Fruit fly (Drosophila melanogaster) whole organism, embryonic: Measurements from ENCODE around the gene CG31459.

ENCODE experiments used
- Ada2b ChIP-seq: fragments of 200-800 bp; sonication (Bioruptor generic); IDR thresholded peaks from 2 replicates; pipeline ENCODE4 v1.3.6; 2022; ENCODE audit warnings: missing biosample characterization, missing genetic modification characterization
- Bgb ChIP-seq: fragments of 200-800 bp; sonication (Bioruptor generic); IDR thresholded peaks from 2 replicates; pipeline ENCODE4 v1.3.6; 2022; ENCODE audit warnings: missing biosample characterization, missing genetic modification characterization; ENCODE audit not compliant: partially characterized antibody
- CG10209 ChIP-seq: fragments of 200-800 bp; sonication (Bioruptor generic); optimal IDR thresholded peaks from 3 replicates; lab custom pipeline; 2017; ENCODE audit warnings: missing biosample characterization, mild to moderate bottlenecking, missing genetic modification characterization, missing genetic modification reagents
- CG12236 ChIP-seq: fragments of 200-800 bp; sonication (Bioruptor generic); optimal IDR thresholded peaks from 2 replicates; lab custom pipeline; 2016; ENCODE audit warnings: missing biosample characterization, missing genetic modification characterization
- CG13424 ChIP-seq: fragments of 200-800 bp; sonication (Bioruptor generic); optimal IDR thresholded peaks from 2 replicates; lab custom pipeline; 2019; ENCODE audit warnings: missing biosample characterization, mild to moderate bottlenecking, missing genetic modification characterization, moderate library complexity
- CG14441 ChIP-seq: fragments of 200-800 bp; sonication (Bioruptor generic); IDR thresholded peaks from 2 replicates; pipeline ENCODE4 v1.3.6; 2022; ENCODE audit warnings: missing biosample characterization, missing genetic modification characterization
- CG17186 ChIP-seq: fragments of 200-800 bp; sonication (Bioruptor generic); optimal IDR thresholded peaks from 3 replicates; lab custom pipeline; 2017; ENCODE audit warnings: missing biosample characterization, missing genetic modification reagents, missing genetic modification characterization
- CG17385 ChIP-seq: fragments of 200-800 bp; sonication (Bioruptor generic); optimal IDR thresholded peaks from 3 replicates; lab custom pipeline; 2018; ENCODE audit warnings: missing biosample characterization, mild to moderate bottlenecking, missing genetic modification characterization
- CG17802 ChIP-seq: fragments of 200-800 bp; sonication (Bioruptor generic); optimal IDR thresholded peaks from 2 replicates; lab custom pipeline; 2018; ENCODE audit warnings: missing biosample characterization, mild to moderate bottlenecking, missing genetic modification characterization, moderate library complexity
- CG2199 ChIP-seq: fragments of 200-800 bp; sonication (Bioruptor generic); IDR thresholded peaks from 3 replicates; pipeline ENCODE4 v1.3.6; 2022; ENCODE audit warnings: missing biosample characterization, missing genetic modification characterization
- CG30020 ChIP-seq: fragments of 200-800 bp; optimal IDR thresholded peaks from 2 replicates; lab custom pipeline; 2019; ENCODE audit warnings: missing biosample characterization, mild to moderate bottlenecking, missing genetic modification characterization, moderate library complexity
- CG30403 ChIP-seq: fragments of 200-800 bp; sonication (Bioruptor generic); optimal IDR thresholded peaks from 3 replicates; lab custom pipeline; 2016; ENCODE audit warnings: missing biosample characterization, missing genetic modification characterization
- CG34376 ChIP-seq: fragments of 200-800 bp; sonication (Bioruptor generic); optimal IDR thresholded peaks from 2 replicates; lab custom pipeline; 2018; ENCODE audit warnings: missing biosample characterization, mild to moderate bottlenecking, missing genetic modification characterization
- CG6765 ChIP-seq: fragments of 200-800 bp; sonication (Bioruptor generic); optimal IDR thresholded peaks from 3 replicates; lab custom pipeline; 2017; ENCODE audit warnings: missing biosample characterization, mild to moderate bottlenecking, missing genetic modification characterization
- CG6791 ChIP-seq: fragments of 200-800 bp; sonication (Bioruptor generic); IDR thresholded peaks from 3 replicates; pipeline ENCODE4 v1.3.6; 2022; ENCODE audit warnings: missing biosample characterization, missing genetic modification characterization; ENCODE audit not compliant: partially characterized antibody
- CG7987 ChIP-seq: fragments of 200-800 bp; sonication (Bioruptor generic); optimal IDR thresholded peaks from 2 replicates; lab custom pipeline; 2018; ENCODE audit warnings: missing biosample characterization, mild to moderate bottlenecking, missing genetic modification characterization, moderate library complexity
- CG9437 ChIP-seq: fragments of 200-800 bp; sonication (Bioruptor generic); optimal IDR thresholded peaks from 2 replicates; lab custom pipeline; 2018; ENCODE audit warnings: missing biosample characterization, mild to moderate bottlenecking, missing genetic modification characterization
- CTCF ChIP-seq: fragments of 200-800 bp; sonication (Bioruptor generic); optimal IDR thresholded peaks from 2 replicates; lab custom pipeline; 2017; ENCODE audit warnings: missing biosample characterization, mild to moderate bottlenecking, missing genetic modification characterization, moderate library complexity
- D19A ChIP-seq: fragments of 200-800 bp; optimal IDR thresholded peaks from 3 replicates; lab custom pipeline; 2019; ENCODE audit warnings: missing biosample characterization, mild to moderate bottlenecking, missing genetic modification characterization, moderate library complexity
- Gug ChIP-seq: fragments of 200-800 bp; sonication (Bioruptor generic); IDR thresholded peaks from 4 replicates; pipeline ENCODE4 v1.3.6; 2022; ENCODE audit warnings: missing biosample characterization, missing genetic modification characterization
- Hand ChIP-seq: fragments of 200-800 bp; sonication (Bioruptor generic); optimal IDR thresholded peaks from 2 replicates; lab custom pipeline; 2017; ENCODE audit warnings: mild to moderate bottlenecking, missing biosample characterization, missing genetic modification reagents, missing genetic modification characterization
- HmgZ ChIP-seq: fragments of 200-800 bp; sonication (Bioruptor generic); optimal IDR thresholded peaks from 2 replicates; lab custom pipeline; 2018; ENCODE audit warnings: missing biosample characterization, mild to moderate bottlenecking, missing genetic modification characterization
- MTF-1 ChIP-seq: fragments of 200-800 bp; sonication (Bioruptor generic); optimal IDR thresholded peaks from 2 replicates; lab custom pipeline; 2018; ENCODE audit warnings: missing biosample characterization, mild to moderate bottlenecking, missing genetic modification characterization, borderline replicate concordance
- Med ChIP-seq: fragments of 200-800 bp; sonication (Bioruptor generic); peaks from one replicate; lab custom pipeline; 2016; ENCODE audit warnings: missing biosample characterization, missing genetic modification characterization, mild to moderate bottlenecking, inconsistent platforms, moderate library complexity
- Oaz ChIP-seq: fragments of 200-800 bp; sonication (Bioruptor generic); IDR thresholded peaks from 2 replicates; pipeline ENCODE4 v1.3.6; 2022; ENCODE audit warnings: missing biosample characterization, missing genetic modification characterization
- Pdp1 ChIP-seq, 2 experiments: fragments of 200-800 bp; sonication (Bioruptor generic); optimal IDR thresholded peaks; 3 replicates each; lab custom pipeline; 2016; ENCODE audit warnings: missing biosample characterization in 2 of 2, missing genetic modification characterization in 2 of 2, mild to moderate bottlenecking in 1 of 2, moderate library complexity in 1 of 2
- Scr ChIP-seq: fragments of 200-800 bp; sonication (Bioruptor generic); IDR thresholded peaks from 2 replicates; pipeline ENCODE4 v1.3.6; 2022; ENCODE audit warnings: missing biosample characterization, missing genetic modification characterization; ENCODE audit not compliant: partially characterized antibody
- aop ChIP-seq: fragments of 200-800 bp; sonication (Bioruptor generic); IDR thresholded peaks from 2 replicates; pipeline ENCODE4 v1.3.6; 2022; ENCODE audit warnings: missing biosample characterization, missing genetic modification characterization
- ap ChIP-seq: fragments of 200-800 bp; sonication (Bioruptor generic); IDR thresholded peaks from 2 replicates; pipeline ENCODE4 v1.3.6; 2022; ENCODE audit warnings: missing biosample characterization, missing genetic modification characterization
- ara ChIP-seq: fragments of 200-800 bp; sonication (Bioruptor generic); IDR thresholded peaks from 2 replicates; pipeline ENCODE4 v1.3.6; 2022; ENCODE audit warnings: missing biosample characterization, missing genetic modification characterization
- chinmo ChIP-seq: fragments of 200-800 bp; sonication (Bioruptor generic); IDR thresholded peaks from 4 replicates; pipeline ENCODE4 v1.3.6; 2022; ENCODE audit warnings: missing biosample characterization, missing genetic modification characterization; ENCODE audit not compliant: partially characterized antibody
- corto ChIP-seq: fragments of 200-800 bp; sonication (Bioruptor generic); optimal IDR thresholded peaks from 2 replicates; lab custom pipeline; 2016; ENCODE audit warnings: missing biosample characterization, mild to moderate bottlenecking, missing genetic modification characterization, moderate library complexity
- cwo ChIP-seq: fragments of 200-800 bp; sonication (Bioruptor generic); optimal IDR thresholded peaks from 3 replicates; lab custom pipeline; 2017; ENCODE audit warnings: missing biosample characterization, missing genetic modification characterization, mild to moderate bottlenecking, moderate library complexity, missing genetic modification reagents
- ewg ChIP-seq: fragments of 200-800 bp; sonication (Bioruptor generic); optimal IDR thresholded peaks from 3 replicates; lab custom pipeline; 2017; ENCODE audit warnings: mild to moderate bottlenecking, missing biosample characterization, missing genetic modification reagents, missing genetic modification characterization
- gcm2 ChIP-seq: fragments of 200-800 bp; sonication (Bioruptor generic); optimal IDR thresholded peaks from 2 replicates; lab custom pipeline; 2016; ENCODE audit warnings: missing biosample characterization, missing genetic modification characterization
- lilli ChIP-seq: fragments of 200-800 bp; sonication (Bioruptor generic); optimal IDR thresholded peaks from 3 replicates; lab custom pipeline; 2016; ENCODE audit warnings: missing biosample characterization, missing genetic modification characterization
- maf-S ChIP-seq: fragments of 200-800 bp; sonication (Bioruptor generic); optimal IDR thresholded peaks from 2 replicates; lab custom pipeline; 2016; ENCODE audit warnings: missing biosample characterization, missing genetic modification characterization
- nau ChIP-seq: fragments of 200-800 bp; sonication (Bioruptor generic); optimal IDR thresholded peaks from 3 replicates; lab custom pipeline; 2017; ENCODE audit warnings: missing biosample characterization, mild to moderate bottlenecking, missing genetic modification characterization, missing genetic modification reagents
- org-1 ChIP-seq: fragments of 200-800 bp; sonication (Bioruptor generic); optimal IDR thresholded peaks from 2 replicates; lab custom pipeline; 2017; ENCODE audit warnings: missing biosample characterization, missing genetic modification characterization
- row ChIP-seq: fragments of 200-800 bp; sonication (Bioruptor generic); IDR thresholded peaks from 3 replicates; pipeline ENCODE4 v1.3.6; 2022; ENCODE audit warnings: missing biosample characterization, missing genetic modification characterization
- scrt ChIP-seq: fragments of 200-800 bp; sonication (Bioruptor generic); optimal IDR thresholded peaks from 2 replicates; lab custom pipeline; 2018; ENCODE audit warnings: missing biosample characterization, mild to moderate bottlenecking, missing genetic modification characterization, moderate library complexity
- sd ChIP-seq: fragments of 200-800 bp; sonication (Bioruptor generic); optimal IDR thresholded peaks from 3 replicates; lab custom pipeline; 2018; ENCODE audit warnings: missing biosample characterization, mild to moderate bottlenecking, missing genetic modification characterization, moderate library complexity
- sens ChIP-seq: fragments of 200-800 bp; sonication (Bioruptor generic); peaks from one replicate; lab custom pipeline; 2016; ENCODE audit warnings: missing biosample characterization, missing genetic modification characterization
- sr ChIP-seq: fragments of 200-800 bp; sonication (Bioruptor generic); IDR thresholded peaks from 3 replicates; pipeline ENCODE4 v1.3.6; 2022; ENCODE audit warnings: missing biosample characterization, missing genetic modification characterization
- tio ChIP-seq: fragments of 200-800 bp; sonication (Bioruptor generic); optimal IDR thresholded peaks from 2 replicates; lab custom pipeline; 2017; ENCODE audit warnings: missing biosample characterization, missing genetic modification characterization, inconsistent platforms
- twi ChIP-seq: fragments of 200-800 bp; optimal IDR thresholded peaks from 2 replicates; lab custom pipeline; 2019; ENCODE audit warnings: missing biosample characterization, mild to moderate bottlenecking, missing genetic modification characterization, moderate library complexity
- zen2 ChIP-seq: fragments of 200-800 bp; sonication (Bioruptor generic); IDR thresholded peaks from 3 replicates; pipeline ENCODE4 v1.3.6; 2022; ENCODE audit warnings: missing biosample characterization, missing genetic modification characterization; ENCODE audit not compliant: partially characterized antibody

The CG31459 gene

DNA sequence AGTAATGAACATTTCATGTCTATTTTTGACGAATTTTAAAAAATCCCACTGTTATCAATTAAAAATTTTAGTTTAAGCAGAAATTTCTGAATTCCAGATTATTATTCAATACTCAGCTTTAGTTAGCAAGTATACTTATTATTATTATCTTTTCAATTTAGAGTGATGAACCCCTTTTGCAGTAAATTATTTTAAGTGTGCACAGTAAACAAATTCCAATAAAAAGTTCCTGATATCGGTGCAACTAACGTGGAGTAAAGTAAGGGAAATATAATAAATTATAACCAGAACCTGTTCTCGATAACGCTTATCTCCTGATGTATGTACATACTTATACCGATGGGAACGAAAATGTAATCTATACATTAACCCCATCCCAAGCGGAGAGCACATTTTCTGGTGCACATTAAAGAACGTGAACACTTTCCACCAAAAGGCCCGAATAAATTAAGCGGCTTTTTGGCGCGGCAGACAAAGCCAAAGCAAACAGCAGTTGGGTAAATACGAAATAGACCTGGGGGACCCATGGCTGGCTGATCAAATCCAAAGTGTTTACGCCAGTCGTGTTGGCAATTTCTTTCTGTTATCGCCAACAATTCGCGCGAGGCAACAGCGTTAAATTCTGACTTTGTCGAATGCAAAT, 17.5 kb downstream of the CG31459 start (continued):
- peak; percentile 10 for TF ChIP-seq maf-S (GFP tag; lab: Kevin White, UChicago)
- TF ChIP-seq CG6765 (GFP tag; lab: Kevin White, UChicago), result peak; percentile 16
- TF ChIP-seq ap (GFP tag; lab: Robert Waterston, UW), result no peak
- TF ChIP-seq CG17186, result no peak
- TF ChIP-seq ara (GFP tag; lab: Robert Waterston, UW), result 0 out of 2 replicates have a peak, but pooled peaks have one; percentile 31
- TF ChIP-seq CG10209 (GFP tag; lab: Kevin White, UChicago), result peak; percentile 52
- peak; percentile 0 for TF ChIP-seq D19A (tag; lab: Kevin White, UChicago)
- no peak for TF ChIP-seq zen2 (GFP tag; lab: Robert Waterston, UW)
- TF ChIP-seq CG12236 (GFP tag; lab: Kevin White, UChicago), result no peak
- no peak for TF ChIP-seq Scr (GFP tag; lab: Robert Waterston, UW)
- no peak for TF ChIP-seq CG17802 (tag; lab: Kevin White, UChicago)
- peak; percentile 22 for TF ChIP-seq scrt
- TF ChIP-seq corto (GFP tag; lab: Kevin White, UChicago), result peak; percentile 19
- TF ChIP-seq MTF-1 (GFP tag; lab: Kevin White, UChicago), result no peak
- TF ChIP-seq Bgb, result no peak

DNA sequence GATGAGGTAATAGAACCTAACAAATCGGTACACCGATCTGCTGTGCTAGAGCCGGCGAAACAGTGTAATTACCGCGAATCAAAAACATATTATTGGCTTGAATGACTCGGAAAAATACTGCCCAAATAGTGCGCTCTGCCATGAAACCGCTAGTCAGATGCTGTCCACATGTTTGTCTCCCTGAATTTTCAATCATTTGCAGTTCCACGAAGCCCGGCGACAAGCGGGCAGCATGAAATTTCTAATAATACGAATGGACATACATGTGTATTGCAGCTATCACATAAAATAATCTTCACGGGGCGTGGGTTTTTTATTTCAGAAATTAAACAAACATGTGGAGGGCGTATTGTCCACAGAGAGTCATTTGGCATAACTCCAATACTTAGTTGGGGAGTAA, 18.3 kb downstream of the CG31459 start:
- TF ChIP-seq Pdp1 (GFP tag; optimal IDR thresholded peaks at IDR 0.05; lab: Kevin White, UChicago) (peak in 1 of 2 experiments; percentile 18), Oaz (GFP tag; lab: Robert Waterston, UW) (no peak), CG34376 (GFP tag; lab: Kevin White, UChicago) (no peak), CG2199 (0 out of 3 replicates have a peak, but pooled peaks have one; percentile 46), HmgZ (tag; lab: Kevin White, UChicago) (no peak), CG6791 (GFP tag; lab: Robert Waterston, UW) (no peak), sr (GFP tag; lab: Robert Waterston, UW) (0 out of 3 replicates have a peak, but pooled peaks have one; percentile 34), CG14441 (no peak), Ada2b (no peak), chinmo (GFP tag; lab: Robert Waterston, UW) (0 out of 4 replicates have a peak, but pooled peaks have one; percentile 54), Hand (GFP tag; lab: Kevin White, UChicago) (no peak), gcm2 (GFP tag; lab: Kevin White, UChicago) (no peak), Med (GFP tag; lab: Kevin White, UChicago) (peak; percentile 14), CG13424 (tag; lab: Kevin White, UChicago) (no peak), ewg (GFP tag; lab: Kevin White, UChicago) (no peak), sens (GFP tag; lab: Kevin White, UChicago) (peak; percentile 26), twi (peak; percentile 99)

DNA sequence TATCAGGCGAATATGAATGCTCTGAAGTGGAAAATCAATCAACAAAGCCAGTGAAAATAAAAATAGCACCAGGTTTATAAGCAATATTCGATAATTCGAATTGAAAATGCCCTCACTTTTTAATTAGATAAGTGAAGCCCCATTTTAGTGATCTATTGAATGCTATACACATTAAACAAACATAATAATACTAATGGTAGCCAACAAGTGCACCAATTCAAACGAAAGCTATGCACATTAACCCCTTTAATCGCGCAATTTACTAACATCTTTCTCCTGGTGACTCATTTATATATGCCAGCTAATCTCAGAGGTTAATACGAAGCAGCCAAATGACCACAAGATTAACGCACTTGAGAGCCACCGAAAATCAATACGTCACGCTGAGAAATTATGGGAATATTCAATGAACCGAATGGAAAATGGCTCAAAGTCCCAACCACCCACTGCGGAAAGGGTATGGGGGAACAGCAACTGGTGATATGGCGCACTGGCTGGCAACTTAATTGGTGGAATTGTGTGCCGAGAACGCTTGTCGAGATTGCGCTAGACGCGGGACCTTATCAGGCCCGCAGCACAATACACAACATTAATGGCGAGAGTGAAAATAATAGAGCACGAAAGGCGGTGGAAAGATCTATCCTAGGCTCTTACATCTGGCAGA, 18.9 kb downstream of the CG31459 start:
- TF ChIP-seq org-1 (GFP tag; lab: Kevin White, UChicago), result peak; percentile 32
- peak; percentile 91 for TF ChIP-seq D19A (tag; lab: Kevin White, UChicago)
- TF ChIP-seq aop (GFP tag; lab: Robert Waterston, UW), result no peak
- TF ChIP-seq CTCF (GFP tag; lab: Kevin White, UChicago), result no peak
- peak; percentile 39; the same call in 1 of the 4 replicates for TF ChIP-seq Gug (GFP tag; lab: Robert Waterston, UW)
- peak; percentile 36 for TF ChIP-seq cwo (GFP tag; lab: Kevin White, UChicago)
- TF ChIP-seq sd (tag; lab: Kevin White, UChicago), result peak; percentile 8
- TF ChIP-seq Med (GFP tag; lab: Kevin White, UChicago), result peak; percentile 83
- peak; percentile 12 for TF ChIP-seq CG9437 (GFP tag; lab: Kevin White, UChicago)
- TF ChIP-seq CG30020, result no peak
- peak; percentile 8 for TF ChIP-seq lilli
- peak; percentile 18 for TF ChIP-seq CG7987 (GFP tag; lab: Kevin White, UChicago)
- peak; percentile 2 for TF ChIP-seq CG17385 (GFP tag; lab: Kevin White, UChicago)
- TF ChIP-seq nau, result no peak
- TF ChIP-seq CG30403 (GFP tag; lab: Kevin White, UChicago), result peak; percentile 7
- TF ChIP-seq tio (GFP tag; lab: Kevin White, UChicago), result no peak
- peak; percentile 63 for TF ChIP-seq row (GFP tag; lab: Robert Waterston, UW)
